Fruit fly (Drosophila melanogaster) whole organism, embryonic: Measurements from ENCODE around the gene mus301.
A peak's percentile ranks its signal among the peaks of the same experiment; 100 is the strongest.

ENCODE experiments used
- Abd-B ChIP-seq: fragments of 200-800 bp; sonication (Bioruptor generic); optimal IDR thresholded peaks from 2 replicates; lab custom pipeline; 2018; ENCODE audit warnings: missing biosample characterization, mild to moderate bottlenecking, missing genetic modification characterization, moderate library complexity
- Antp ChIP-seq: fragments of 200-800 bp; sonication (Bioruptor generic); optimal IDR thresholded peaks from 3 replicates; lab custom pipeline; 2016; ENCODE audit warnings: missing biosample characterization, missing genetic modification characterization
- CG11560 ChIP-seq: fragments of 200-800 bp; sonication (Bioruptor generic); IDR thresholded peaks from 3 replicates; pipeline ENCODE4 v1.3.6; 2022; ENCODE audit warnings: missing biosample characterization, missing genetic modification characterization
- CG11723 ChIP-seq: fragments of 200-800 bp; sonication (Bioruptor generic); optimal IDR thresholded peaks from 2 replicates; lab custom pipeline; 2017; ENCODE audit warnings: missing biosample characterization, mild to moderate bottlenecking, missing genetic modification characterization
- CG13123 ChIP-seq: fragments of 200-800 bp; sonication (Bioruptor generic); optimal IDR thresholded peaks from 2 replicates; lab custom pipeline; 2016; ENCODE audit warnings: missing biosample characterization, missing genetic modification characterization
- CG1647 ChIP-seq: fragments of 200-800 bp; sonication (Bioruptor generic); optimal IDR thresholded peaks from 3 replicates; lab custom pipeline; 2016; ENCODE audit warnings: missing biosample characterization, missing genetic modification characterization
- CG16815 ChIP-seq: fragments of 200-800 bp; sonication (Bioruptor generic); optimal IDR thresholded peaks from 3 replicates; lab custom pipeline; 2017; ENCODE audit warnings: missing biosample characterization, mild to moderate bottlenecking, missing genetic modification characterization
- CG17912 ChIP-seq: fragments of 200-800 bp; sonication (Bioruptor generic); optimal IDR thresholded peaks from 2 replicates; lab custom pipeline; 2018; ENCODE audit warnings: missing biosample characterization, mild to moderate bottlenecking, missing genetic modification characterization
- CG1792 ChIP-seq: fragments of 200-800 bp; sonication (Bioruptor generic); optimal IDR thresholded peaks from 2 replicates; lab custom pipeline; 2016; ENCODE audit warnings: missing biosample characterization, missing genetic modification characterization
- CG2120 ChIP-seq: fragments of 200-800 bp; sonication (Bioruptor generic); optimal IDR thresholded peaks from 3 replicates; lab custom pipeline; 2016; ENCODE audit warnings: missing biosample characterization, missing genetic modification characterization
- CG2712 ChIP-seq: fragments of 200-800 bp; optimal IDR thresholded peaks from 3 replicates; lab custom pipeline; 2019; ENCODE audit warnings: missing biosample characterization, mild to moderate bottlenecking, missing genetic modification characterization, moderate library complexity
- CG2889 ChIP-seq: fragments of 200-800 bp; sonication (Bioruptor generic); IDR thresholded peaks from 3 replicates; pipeline ENCODE4 v1.3.6; 2022; ENCODE audit warnings: missing biosample characterization, missing genetic modification characterization
- CG33557 ChIP-seq: fragments of 200-800 bp; sonication (Bioruptor generic); optimal IDR thresholded peaks from 2 replicates; lab custom pipeline; 2019; ENCODE audit warnings: missing biosample characterization, mild to moderate bottlenecking, missing genetic modification characterization, moderate library complexity
- CG34224 ChIP-seq: fragments of 200-800 bp; sonication (Bioruptor generic); IDR thresholded peaks from 3 replicates; pipeline ENCODE4 v1.3.6; 2022; ENCODE audit warnings: missing biosample characterization, missing genetic modification characterization; ENCODE audit not compliant: partially characterized antibody
- CG7372 ChIP-seq: fragments of 200-800 bp; sonication (Bioruptor generic); IDR thresholded peaks from 2 replicates; pipeline ENCODE4 v1.3.6; 2022; ENCODE audit warnings: missing biosample characterization, missing genetic modification characterization
- CG7839 ChIP-seq: fragments of 200-800 bp; sonication (Bioruptor generic); optimal IDR thresholded peaks from 3 replicates; lab custom pipeline; 2018; ENCODE audit warnings: missing biosample characterization, mild to moderate bottlenecking, missing genetic modification characterization, moderate library complexity
- CG8478 ChIP-seq: fragments of >200 bp; optimal IDR thresholded peaks from 2 replicates; lab custom pipeline; 2018
- CG9609 ChIP-seq: fragments of 200-800 bp; sonication (Bioruptor generic); optimal IDR thresholded peaks from 3 replicates; lab custom pipeline; 2016; ENCODE audit warnings: missing biosample characterization, missing genetic modification characterization
- Chrac-16 ChIP-seq: fragments of 200-800 bp; sonication (Bioruptor generic); optimal IDR thresholded peaks from 3 replicates; lab custom pipeline; 2016; ENCODE audit warnings: missing biosample characterization, missing genetic modification characterization
- Dbx ChIP-seq: fragments of 200-800 bp; sonication (Bioruptor generic); IDR thresholded peaks from 3 replicates; pipeline ENCODE4 v1.3.6; 2022; ENCODE audit warnings: missing biosample characterization, missing genetic modification characterization
- Dek ChIP-seq: fragments of 200-800 bp; sonication (Bioruptor generic); optimal IDR thresholded peaks from 3 replicates; lab custom pipeline; 2019; ENCODE audit warnings: missing biosample characterization, mild to moderate bottlenecking, missing genetic modification characterization, moderate library complexity
- Dip3 ChIP-seq: fragments of 200-800 bp; sonication (Bioruptor generic); optimal IDR thresholded peaks from 3 replicates; lab custom pipeline; 2016; ENCODE audit warnings: missing biosample characterization, missing genetic modification characterization
- Doc2 ChIP-seq: fragments of 200-800 bp; sonication (Bioruptor generic); IDR thresholded peaks from 2 replicates; pipeline ENCODE4 v1.3.6; 2022; ENCODE audit warnings: missing biosample characterization, missing genetic modification characterization
- E2f1 ChIP-seq: fragments of 200-800 bp; sonication (Bioruptor generic); IDR thresholded peaks from 2 replicates; pipeline ENCODE4 v1.3.6; 2022; ENCODE audit warnings: missing biosample characterization, missing genetic modification characterization
- Gsc ChIP-seq: fragments of 200-800 bp; sonication (Bioruptor generic); IDR thresholded peaks from 2 replicates; pipeline ENCODE4 v1.3.6; 2022; ENCODE audit warnings: missing biosample characterization, missing genetic modification characterization
- HmgD ChIP-seq: fragments of 200-800 bp; sonication (Bioruptor generic); optimal IDR thresholded peaks from 3 replicates; lab custom pipeline; 2016; ENCODE audit warnings: missing biosample characterization, missing genetic modification characterization
- Hsf ChIP-seq: fragments of 200-800 bp; sonication (Bioruptor generic); optimal IDR thresholded peaks from 3 replicates; lab custom pipeline; 2016; ENCODE audit warnings: missing biosample characterization, missing genetic modification characterization
- Trl ChIP-seq, 3 experiments: fragments of >200 bp in 2 of 3; fragments of 200-800 bp in 1 of 3; sonication (Bioruptor generic) in 1 of 3; optimal IDR thresholded peaks; 2 replicates in 1 of 3; 3 replicates in 2 of 3; lab custom pipeline; 2016 to 2017; ENCODE audit warnings: missing biosample characterization in 1 of 3, missing genetic modification characterization in 1 of 3
- bigmax ChIP-seq: fragments of 200-800 bp; sonication (Bioruptor generic); optimal IDR thresholded peaks from 2 replicates; lab custom pipeline; 2018; ENCODE audit warnings: missing biosample characterization, mild to moderate bottlenecking, missing genetic modification characterization
- btn ChIP-seq: fragments of 200-800 bp; sonication (Bioruptor generic); optimal IDR thresholded peaks from 2 replicates; lab custom pipeline; 2016; ENCODE audit warnings: missing biosample characterization, missing genetic modification characterization
- chinmo ChIP-seq: fragments of 200-800 bp; sonication (Bioruptor generic); IDR thresholded peaks from 4 replicates; pipeline ENCODE4 v1.3.6; 2022; ENCODE audit warnings: missing biosample characterization, missing genetic modification characterization; ENCODE audit not compliant: partially characterized antibody
- cwo ChIP-seq: fragments of 200-800 bp; sonication (Bioruptor generic); optimal IDR thresholded peaks from 3 replicates; lab custom pipeline; 2017; ENCODE audit warnings: missing biosample characterization, missing genetic modification characterization, mild to moderate bottlenecking, moderate library complexity, missing genetic modification reagents
- dati ChIP-seq: fragments of 200-800 bp; sonication (Bioruptor generic); IDR thresholded peaks from 2 replicates; pipeline ENCODE4 v1.3.6; 2022; ENCODE audit warnings: missing biosample characterization, missing genetic modification characterization
- dpn ChIP-seq, 2 experiments: fragments of 200-800 bp; sonication (Bioruptor generic); optimal IDR thresholded peaks; 3 replicates each; lab custom pipeline; 2016; ENCODE audit warnings: missing biosample characterization in 2 of 2, missing genetic modification characterization in 2 of 2
- fd96Cb ChIP-seq: fragments of 200-800 bp; sonication (Bioruptor generic); optimal IDR thresholded peaks from 2 replicates; lab custom pipeline; 2018; ENCODE audit warnings: missing biosample characterization, mild to moderate bottlenecking, missing genetic modification characterization, moderate library complexity
- gcm ChIP-seq: fragments of 200-800 bp; sonication (Bioruptor generic); optimal IDR thresholded peaks from 2 replicates; lab custom pipeline; 2019; ENCODE audit warnings: missing biosample characterization, mild to moderate bottlenecking, missing genetic modification characterization, moderate library complexity
- jumu ChIP-seq: fragments of 200-800 bp; sonication (Bioruptor generic); optimal IDR thresholded peaks from 3 replicates; lab custom pipeline; 2016; ENCODE audit warnings: missing biosample characterization, missing genetic modification characterization
- maf-S ChIP-seq: fragments of 200-800 bp; sonication (Bioruptor generic); optimal IDR thresholded peaks from 2 replicates; lab custom pipeline; 2016; ENCODE audit warnings: missing biosample characterization, missing genetic modification characterization
- mirr ChIP-seq: fragments of 200-800 bp; sonication (Bioruptor generic); optimal IDR thresholded peaks from 3 replicates; lab custom pipeline; 2018; ENCODE audit warnings: missing biosample characterization, mild to moderate bottlenecking, missing genetic modification characterization
- odd ChIP-seq: fragments of 200-800 bp; sonication (Bioruptor generic); optimal IDR thresholded peaks from 2 replicates; lab custom pipeline; 2017; ENCODE audit warnings: missing biosample characterization, mild to moderate bottlenecking, missing genetic modification characterization
- onecut ChIP-seq: fragments of 200-800 bp; sonication (Bioruptor generic); IDR thresholded peaks from 2 replicates; pipeline ENCODE4 v1.3.6; 2022; ENCODE audit warnings: missing biosample characterization, missing genetic modification characterization
- peb ChIP-seq: fragments of 200-800 bp; sonication (Bioruptor generic); IDR thresholded peaks from 2 replicates; pipeline ENCODE4 v1.3.6; 2022; ENCODE audit warnings: missing biosample characterization, missing genetic modification characterization
- pita ChIP-seq: fragments of 200-800 bp; sonication (Bioruptor generic); optimal IDR thresholded peaks from 2 replicates; lab custom pipeline; 2017; ENCODE audit warnings: missing biosample characterization, mild to moderate bottlenecking, missing genetic modification characterization
- repo ChIP-seq: fragments of 200-800 bp; sonication (Bioruptor generic); optimal IDR thresholded peaks from 2 replicates; lab custom pipeline; 2016; ENCODE audit warnings: missing biosample characterization, missing genetic modification characterization
- schlank ChIP-seq: fragments of 200-800 bp; sonication (Bioruptor generic); optimal IDR thresholded peaks from 2 replicates; lab custom pipeline; 2018; ENCODE audit warnings: missing biosample characterization, mild to moderate bottlenecking, missing genetic modification characterization
- sisA ChIP-seq: fragments of 200-800 bp; sonication (Bioruptor generic); IDR thresholded peaks from 2 replicates; pipeline ENCODE4 v1.3.6; 2022; ENCODE audit warnings: missing biosample characterization, missing genetic modification characterization
- sug ChIP-seq: fragments of 200-800 bp; optimal IDR thresholded peaks from 2 replicates; lab custom pipeline; 2019; ENCODE audit warnings: missing biosample characterization, mild to moderate bottlenecking, missing genetic modification characterization, moderate library complexity
- trh ChIP-seq: fragments of 200-800 bp; sonication (Bioruptor generic); optimal IDR thresholded peaks from 2 replicates; lab custom pipeline; 2016; ENCODE audit warnings: missing biosample characterization, missing genetic modification characterization
- unpg ChIP-seq: fragments of 200-800 bp; sonication (Bioruptor generic); optimal IDR thresholded peaks from 3 replicates; lab custom pipeline; 2018; ENCODE audit warnings: missing biosample characterization, mild to moderate bottlenecking, missing genetic modification characterization, moderate library complexity
- wdn ChIP-seq: fragments of 200-800 bp; sonication (Bioruptor generic); IDR thresholded peaks from 2 replicates; pipeline ENCODE4 v1.3.6; 2022; ENCODE audit warnings: missing biosample characterization, missing genetic modification characterization
- wor ChIP-seq: fragments of 200-800 bp; sonication (Bioruptor generic); IDR thresholded peaks from 2 replicates; pipeline ENCODE4 v1.3.6; 2022; ENCODE audit warnings: missing biosample characterization, missing genetic modification characterization

The mus301 gene

DNA sequence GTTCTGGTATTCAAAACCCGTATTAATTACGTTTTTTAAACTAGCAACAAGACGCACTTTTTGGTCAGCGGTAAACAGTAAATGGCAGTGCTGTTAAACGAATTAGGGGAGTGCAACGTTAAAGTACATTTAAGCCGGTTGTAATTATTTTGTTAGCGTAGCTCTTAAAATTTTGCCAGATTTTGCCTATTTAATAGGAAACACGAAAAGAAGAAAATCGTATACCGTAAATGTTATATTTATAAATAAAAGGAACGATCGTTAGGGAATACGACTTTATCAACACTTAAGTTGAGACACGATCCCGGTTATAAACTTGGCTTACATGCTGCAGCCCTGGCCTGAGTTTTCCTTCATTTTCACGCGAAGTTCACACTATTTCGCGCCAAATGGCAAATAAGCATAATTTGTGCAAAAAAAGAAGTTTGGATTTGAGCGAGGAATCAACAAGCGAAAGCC is at the start of gene mus301, which contains the start of gene Setx (continued):
- TF ChIP-seq Abd-B (GFP tag; lab: Kevin White, UChicago) (peak; percentile 89), schlank (tag; lab: Kevin White, UChicago) (peak; percentile 23), onecut (GFP tag; lab: Robert Waterston, UW) (no peak; the same call in 1 of the 2 replicates), unpg (GFP tag; lab: Kevin White, UChicago) (no peak), maf-S (GFP tag; lab: Kevin White, UChicago) (peak; percentile 79), fd96Cb (peak; percentile 66), CG8478 (lab: Kevin White, UChicago) (no peak), CG11723 (peak; percentile 64), CG17912 (peak; percentile 19), CG33557 (GFP tag; lab: Kevin White, UChicago) (peak; percentile 69), CG7372 (peak; percentile 80), mirr (GFP tag; lab: Kevin White, UChicago) (no peak), Doc2 (GFP tag; lab: Robert Waterston, UW) (no peak), chinmo (no peak), Dbx (GFP tag; lab: Robert Waterston, UW) (peak; percentile 88), CG34224 (GFP tag; lab: Robert Waterston, UW) (no peak), Chrac-16 (GFP tag; lab: Kevin White, UChicago) (peak; percentile 84), Antp (peak; percentile 77), Hsf (GFP tag; lab: Kevin White, UChicago) (peak; percentile 89), odd (GFP tag; lab: Kevin White, UChicago) (no peak), E2f1 (GFP tag; lab: Robert Waterston, UW) (peak; percentile 79), CG16815 (peak; percentile 70), dati (GFP tag; lab: Robert Waterston, UW) (no peak), CG7839 (tag; lab: Kevin White, UChicago) (no peak), Dip3 (GFP tag; lab: Kevin White, UChicago) (peak; percentile 91), peb (no peak; the same call in 1 of the 2 replicates), bigmax (no peak), CG9609 (GFP tag; lab: Kevin White, UChicago) (peak; percentile 75), pita (GFP tag; lab: Kevin White, UChicago) (peak; percentile 84), CG2712 (tag; lab: Kevin White, UChicago) (peak; percentile 82), CG11560 (peak; percentile 60; the same call in 1 of the 3 replicates), jumu (GFP tag; lab: Kevin White, UChicago) (peak; percentile 82), CG13123 (GFP tag; lab: Kevin White, UChicago) (peak; percentile 75), cwo (GFP tag; lab: Kevin White, UChicago) (peak; percentile 46), CG1792 (GFP tag; lab: Kevin White, UChicago) (peak; percentile 66), wdn (GFP tag; lab: Robert Waterston, UW) (peak; percentile 66; the same call in 1 of the 2 replicates), Gsc (0 out of 2 replicates have a peak, but pooled peaks have one; percentile 27), CG2120 (peak; percentile 94), btn (GFP tag; lab: Kevin White, UChicago) (peak; percentile 58), CG1647 (peak; percentile 89), trh (GFP tag; lab: Kevin White, UChicago) (peak; percentile 69), sug (tag; lab: Kevin White, UChicago) (peak; percentile 82), dpn (GFP tag; optimal IDR thresholded peaks at IDR 0.05; lab: Kevin White, UChicago) (peak; percentile 83 to 90), sisA (GFP tag; lab: Robert Waterston, UW) (peak; percentile 78), gcm (no peak), CG2889 (GFP tag; lab: Robert Waterston, UW) (peak; percentile 44; the same call in 1 of the 3 replicates), Trl (optimal IDR thresholded peaks at IDR 0.05; lab: Kevin White, UChicago) (no peak), Trl (GFP tag; optimal IDR thresholded peaks at IDR 0.05; lab: Kevin White, UChicago) (peak; percentile 89), wor (GFP tag; lab: Robert Waterston, UW) (no peak), Dek (tag; lab: Kevin White, UChicago) (peak; percentile 75), repo (GFP tag; lab: Kevin White, UChicago) (peak; percentile 58), HmgD (GFP tag; lab: Kevin White, UChicago) (peak; percentile 88)
